Worm (Caenorhabditis elegans) whole organism, mixed stage, embryonic: ENCODE data around the gene sptl-2.

Experiments
- M03D4.4 ChIP-seq: sonication (generic microtip); optimal IDR thresholded peaks from 2 replicates; lab custom pipeline; 2017; ENCODE audit warnings: mild to moderate bottlenecking, missing genetic modification characterization, missing compliant biosample characterization
- bed-3 ChIP-seq: fragments of 200-800 bp; sonication (Bioruptor generic); optimal IDR thresholded peaks from 3 replicates; lab custom pipeline; 2018; ENCODE audit warnings: mild to moderate bottlenecking, missing genetic modification characterization, moderate library complexity, missing compliant biosample characterization
- blmp-1 ChIP-seq: fragments of 150-350 bp; optimal IDR thresholded peaks from 2 replicates; lab custom pipeline; 2014; ENCODE audit warnings: missing biosample characterization, missing genetic modification characterization
- ceh-39 ChIP-seq: fragments of 150-350 bp; optimal IDR thresholded peaks from 2 replicates; lab custom pipeline; 2014; ENCODE audit warnings: missing biosample characterization, missing genetic modification characterization
- ceh-43 ChIP-seq: fragments of 200-800 bp; sonication (Bioruptor generic); optimal IDR thresholded peaks from 2 replicates; lab custom pipeline; 2018; ENCODE audit warnings: mild to moderate bottlenecking, missing genetic modification characterization, moderate library complexity, missing compliant biosample characterization
- ceh-83 ChIP-seq: fragments of 200-800 bp; sonication (Bioruptor generic); optimal IDR thresholded peaks from 2 replicates; lab custom pipeline; 2018; ENCODE audit warnings: mild to moderate bottlenecking, missing genetic modification characterization, missing compliant biosample characterization
- ces-1 ChIP-seq: fragments of 150-350 bp; optimal IDR thresholded peaks from 2 replicates; lab custom pipeline; 2014; ENCODE audit warnings: missing biosample characterization, missing genetic modification reagents, missing genetic modification characterization
- cnd-1 ChIP-seq: fragments of 200-800 bp; sonication (Bioruptor generic); optimal IDR thresholded peaks from 2 replicates; lab custom pipeline; 2018; ENCODE audit warnings: mild to moderate bottlenecking, missing genetic modification characterization, missing compliant biosample characterization
- elt-1 ChIP-seq: sonication (generic microtip); optimal IDR thresholded peaks from 2 replicates; lab custom pipeline; 2017; ENCODE audit warnings: missing genetic modification characterization, mild to moderate bottlenecking, missing compliant biosample characterization, antibody characterized with exemption, moderate library complexity, borderline replicate concordance; ENCODE audit not compliant: insufficient read depth
- elt-3 ChIP-seq: fragments of 150-350 bp; optimal IDR thresholded peaks from 2 replicates; lab custom pipeline; 2014; ENCODE audit warnings: missing biosample characterization, missing genetic modification characterization
- flh-1 ChIP-seq: fragments of 200-800 bp; sonication (Bioruptor generic); optimal IDR thresholded peaks from 2 replicates; lab custom pipeline; 2018; ENCODE audit warnings: mild to moderate bottlenecking, missing genetic modification characterization, moderate library complexity, missing compliant biosample characterization
- ham-2 ChIP-seq: fragments of 200-800 bp; sonication (Bioruptor generic); optimal IDR thresholded peaks from 2 replicates; lab custom pipeline; 2018; ENCODE audit warnings: mild to moderate bottlenecking, missing genetic modification characterization, missing compliant biosample characterization
- hlh-1 ChIP-seq: fragments of 150-350 bp; optimal IDR thresholded peaks from 2 replicates; lab custom pipeline; 2014; ENCODE audit warnings: missing biosample characterization, missing genetic modification reagents, missing genetic modification characterization
- lin-13 ChIP-seq: fragments of 150-350 bp; optimal IDR thresholded peaks from 2 replicates; lab custom pipeline; 2014; ENCODE audit warnings: missing biosample characterization, missing genetic modification characterization
- lin-32 ChIP-seq: fragments of 200-800 bp; sonication (Bioruptor generic); optimal IDR thresholded peaks from 2 replicates; lab custom pipeline; 2018; ENCODE audit warnings: mild to moderate bottlenecking, missing genetic modification characterization, missing compliant biosample characterization
- lsy-2 ChIP-seq: fragments of 150-350 bp; optimal IDR thresholded peaks from 2 replicates; lab custom pipeline; 2014; ENCODE audit warnings: missing biosample characterization, missing genetic modification characterization
- mab-5 ChIP-seq: fragments of 150-350 bp; optimal IDR thresholded peaks from 2 replicates; lab custom pipeline; 2014; ENCODE audit warnings: missing biosample characterization, missing genetic modification characterization
- mep-1 ChIP-seq: fragments of 150-350 bp; optimal IDR thresholded peaks from 2 replicates; lab custom pipeline; 2017; ENCODE audit warnings: missing biosample characterization, missing genetic modification reagents, missing genetic modification characterization, inconsistent platforms
- mls-2 ChIP-seq: sonication (generic microtip); optimal IDR thresholded peaks from 2 replicates; lab custom pipeline; 2016; ENCODE audit warnings: mild to moderate bottlenecking, missing genetic modification characterization, moderate library complexity, missing compliant biosample characterization
- nhr-12 ChIP-seq: fragments of 150-350 bp; optimal IDR thresholded peaks from 2 replicates; lab custom pipeline; 2014; ENCODE audit warnings: missing biosample characterization, missing genetic modification characterization
- nhr-237 ChIP-seq: fragments of 150-350 bp; optimal IDR thresholded peaks from 2 replicates; lab custom pipeline; 2014; ENCODE audit warnings: missing biosample characterization, missing genetic modification characterization
- nhr-28 ChIP-seq: fragments of 150-350 bp; optimal IDR thresholded peaks from 2 replicates; lab custom pipeline; 2014; ENCODE audit warnings: missing biosample characterization, missing genetic modification characterization
- nhr-76 ChIP-seq: sonication (generic microtip); optimal IDR thresholded peaks from 2 replicates; lab custom pipeline; 2017; ENCODE audit warnings: missing biosample characterization, missing genetic modification characterization
- pha-4 ChIP-seq: fragments of 150-350 bp; optimal IDR thresholded peaks from 2 replicates; lab custom pipeline; 2018; ENCODE audit warnings: missing biosample characterization, missing genetic modification reagents, missing genetic modification characterization
- sem-2 ChIP-seq: fragments of 200-800 bp; sonication (Bioruptor generic); optimal IDR thresholded peaks from 2 replicates; lab custom pipeline; 2018; ENCODE audit warnings: mild to moderate bottlenecking, missing genetic modification characterization, missing compliant biosample characterization
- snpc-4 ChIP-seq: fragments of 150-350 bp; optimal IDR thresholded peaks from 2 replicates; lab custom pipeline; 2014; ENCODE audit warnings: missing biosample characterization, missing genetic modification characterization
- tbx-8 ChIP-seq: fragments of 200-800 bp; sonication (Bioruptor generic); optimal IDR thresholded peaks from 2 replicates; lab custom pipeline; 2018; ENCODE audit warnings: mild to moderate bottlenecking, missing genetic modification characterization, moderate library complexity, missing compliant biosample characterization
- unc-120 ChIP-seq: sonication (generic microtip); optimal IDR thresholded peaks from 2 replicates; lab custom pipeline; 2017; ENCODE audit warnings: missing genetic modification characterization, missing compliant biosample characterization; ENCODE audit not compliant: poor library complexity, severe bottlenecking
- unc-39 ChIP-seq: fragments of 150-350 bp; optimal IDR thresholded peaks from 2 replicates; lab custom pipeline; 2014; ENCODE audit warnings: missing biosample characterization, missing genetic modification characterization
- unc-62 ChIP-seq: fragments of 150-350 bp; optimal IDR thresholded peaks from 2 replicates; lab custom pipeline; 2014; ENCODE audit warnings: missing biosample characterization, missing genetic modification reagents, missing genetic modification characterization
- zip-8 ChIP-seq: fragments of 150-350 bp; optimal IDR thresholded peaks from 2 replicates; lab custom pipeline; 2014; ENCODE audit warnings: missing biosample characterization, missing genetic modification characterization
- ztf-11 ChIP-seq: fragments of 150-350 bp; optimal IDR thresholded peaks from 2 replicates; lab custom pipeline; 2014; ENCODE audit warnings: missing biosample characterization, missing genetic modification characterization

Gene sptl-2

DNA sequence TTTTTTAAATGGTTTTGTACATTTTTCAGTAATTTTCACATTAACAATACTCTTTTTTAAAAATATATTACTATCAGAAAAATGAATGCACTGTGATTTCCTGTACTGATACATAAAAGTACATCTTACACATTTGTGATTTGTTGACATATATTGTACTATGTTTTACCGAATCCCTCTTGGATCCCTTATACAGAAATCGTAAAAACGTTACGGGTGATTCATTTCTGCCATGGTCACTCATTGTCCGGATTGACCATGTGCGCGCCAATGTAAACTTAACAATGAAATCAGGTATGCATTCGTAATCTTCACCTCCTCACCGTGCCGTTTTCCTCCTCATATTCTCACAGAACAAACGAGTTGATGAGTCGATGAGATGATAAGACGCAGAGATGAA, 37.1 kb downstream of the sptl-2 start, which contains the start of gene ZC513.2:
Gene ZC513.2 (plus strand): TSS at position 301 of the 400 bp plus-strand sequence.
- TF ChIP-seq lin-32 (GFP tag; lab: Kevin White, UChicago) (no peak), unc-120 (tag; lab: Kevin White, UChicago) (no peak), unc-62 (GFP tag; lab: Kevin White, UChicago) (no peak), snpc-4 (tag; lab: Kevin White, UChicago) (no peak), nhr-237 (tag; lab: Kevin White, UChicago) (no peak), mls-2 (no peak), ces-1 (no peak), zip-8 (tag; lab: Kevin White, UChicago) (no peak), ceh-43 (GFP tag; lab: Kevin White, UChicago) (no peak), elt-3 (no peak), ham-2 (no peak), mab-5 (tag; lab: Kevin White, UChicago) (no peak), hlh-1 (tag; lab: Kevin White, UChicago) (no peak), pha-4 (tag; lab: Kevin White, UChicago) (no peak), cnd-1 (tag; lab: Kevin White, UChicago) (no peak)
- TF ChIP-seq, all 35 proteins: peak for 0

DNA sequence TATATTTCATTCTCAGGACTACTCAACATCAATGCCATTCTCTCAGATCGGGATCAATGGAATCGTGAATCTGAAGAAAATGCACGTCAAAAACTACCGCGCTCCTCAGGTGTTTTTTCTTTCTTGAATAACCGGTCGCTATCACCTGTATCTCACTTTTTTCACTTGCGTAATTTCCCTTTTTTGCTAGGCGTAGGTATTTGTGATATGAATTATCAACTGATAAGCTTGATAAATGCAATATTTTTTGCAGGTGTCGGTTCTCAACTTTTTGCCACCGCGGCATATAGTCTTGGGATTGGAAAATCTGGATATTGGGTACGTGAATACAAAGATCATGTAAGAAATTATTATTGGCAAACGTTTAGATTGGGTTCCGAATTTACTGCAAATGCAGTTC, 38.2 kb downstream of the sptl-2 start:
- TF ChIP-seq cnd-1 (tag; lab: Kevin White, UChicago) (no peak), mab-5 (tag; lab: Kevin White, UChicago) (no peak), blmp-1 (no peak), ceh-83 (GFP tag; lab: Kevin White, UChicago) (no peak), nhr-76 (tag; lab: Kevin White, UChicago) (no peak), snpc-4 (tag; lab: Kevin White, UChicago) (no peak), nhr-12 (tag; lab: Kevin White, UChicago) (no peak), bed-3 (GFP tag; lab: Kevin White, UChicago) (no peak), elt-3 (no peak), unc-62 (GFP tag; lab: Kevin White, UChicago) (no peak), mls-2 (no peak)
- TF ChIP-seq, all 35 proteins: peak for 0

ce11 chrV:8058359-8058758, 41.4 kb downstream of the sptl-2 start, which contains the start of gene str-138:
Gene str-138, plus strand, starts transcription at chrV:8058659.
- no peak for TF ChIP-seq lin-13 (tag; lab: Kevin White, UChicago)
- TF ChIP-seq pha-4 (tag; lab: Kevin White, UChicago): no peak
- no peak for TF ChIP-seq mls-2
- no peak for TF ChIP-seq nhr-12 (tag; lab: Kevin White, UChicago)
- no peak for TF ChIP-seq sem-2 (GFP tag; lab: Kevin White, UChicago)
- TF ChIP-seq lsy-2: no peak
- no peak for TF ChIP-seq ces-1
- no peak for TF ChIP-seq ceh-43 (GFP tag; lab: Kevin White, UChicago)
- TF ChIP-seq ceh-39 (tag; lab: Kevin White, UChicago): no peak
- no peak for TF ChIP-seq unc-62 (GFP tag; lab: Kevin White, UChicago)
- TF ChIP-seq elt-1 (tag; lab: Kevin White, UChicago): no peak
- TF ChIP-seq, all 35 proteins: peak for 0

- TF ChIP-seq hlh-1 (tag; lab: Kevin White, UChicago) (no peak), nhr-28 (tag; lab: Kevin White, UChicago) (no peak), lin-13 (tag; lab: Kevin White, UChicago) (no peak), unc-62 (GFP tag; lab: Kevin White, UChicago) (no peak), sem-2 (GFP tag; lab: Kevin White, UChicago) (no peak), nhr-12 (tag; lab: Kevin White, UChicago) (no peak), zip-8 (tag; lab: Kevin White, UChicago) (no peak), mep-1 (tag; lab: Kevin White, UChicago) (no peak), ceh-43 (GFP tag; lab: Kevin White, UChicago) (no peak), ceh-39 (tag; lab: Kevin White, UChicago) (no peak), mls-2 (no peak), bed-3 (GFP tag; lab: Kevin White, UChicago) (no peak), M03D4.4 (tag; lab: Kevin White, UChicago) (no peak), snpc-4 (tag; lab: Kevin White, UChicago) (no peak), ztf-11 (no peak)
Measured at ce11 chrV:8062074-8062473, 45.1 kb downstream of the sptl-2 start, which contains the start of gene str-139. Gene str-139, minus strand, starts transcription at chrV:8062174.

- TF ChIP-seq lin-32 (GFP tag; lab: Kevin White, UChicago) (no peak), nhr-76 (tag; lab: Kevin White, UChicago) (no peak), ceh-43 (GFP tag; lab: Kevin White, UChicago) (no peak), elt-3 (no peak), lsy-2 (no peak), nhr-12 (tag; lab: Kevin White, UChicago) (no peak), ceh-39 (tag; lab: Kevin White, UChicago) (no peak), pha-4 (tag; lab: Kevin White, UChicago) (no peak), tbx-8 (GFP tag; lab: Kevin White, UChicago) (no peak), ztf-11 (no peak), blmp-1 (no peak), flh-1 (GFP tag; lab: Kevin White, UChicago) (no peak), hlh-1 (tag; lab: Kevin White, UChicago) (no peak), nhr-28 (tag; lab: Kevin White, UChicago) (no peak), zip-8 (tag; lab: Kevin White, UChicago) (no peak), unc-39 (tag; lab: Kevin White, UChicago) (no peak), ceh-83 (GFP tag; lab: Kevin White, UChicago) (no peak), M03D4.4 (tag; lab: Kevin White, UChicago) (no peak), bed-3 (GFP tag; lab: Kevin White, UChicago) (no peak)
- TF ChIP-seq, all 35 proteins: peak for 0
Measured at ce11 chrV:8067800-8068199, 50.8 kb downstream of the sptl-2 start, which contains the start of gene str-140. Gene str-140, minus strand, starts transcription at chrV:8067900.
